Worm (Caenorhabditis elegans) whole organism, young adult: ENCODE measurements around the gene sup-36.
A peak's percentile ranks its signal among the peaks of the same experiment; 100 is the strongest.

ENCODE experiments used
- B0019.2 ChIP-seq: fragments of 200-800 bp; sonication (Bioruptor generic); conservative IDR thresholded peaks from 2 replicates; pipeline ENCODE4 v1.3.6; 2022; ENCODE audit warnings: missing genetic modification reagents, missing genetic modification characterization, missing compliant biosample characterization
- B0261.1 ChIP-seq: sonication (generic microtip); optimal IDR thresholded peaks from 2 replicates; lab custom pipeline; 2016; ENCODE audit warnings: mild to moderate bottlenecking, missing genetic modification characterization, moderate library complexity, missing compliant biosample characterization
- F37B4.10 ChIP-seq: fragments of 200-800 bp; sonication (Bioruptor generic); IDR thresholded peaks from 2 replicates; pipeline ENCODE4 v1.3.6; 2022; ENCODE audit warnings: missing genetic modification characterization, missing compliant biosample characterization
- F39B2.1 ChIP-seq: fragments of 200-800 bp; sonication (Bioruptor generic); IDR thresholded peaks from 2 replicates; pipeline ENCODE4 v1.3.6; 2022; ENCODE audit warnings: missing genetic modification reagents, missing genetic modification characterization, missing compliant biosample characterization
- F52B5.7 ChIP-seq: sonication (generic microtip); optimal IDR thresholded peaks from 2 replicates; lab custom pipeline; 2016; ENCODE audit warnings: mild to moderate bottlenecking, missing genetic modification characterization, missing compliant biosample characterization
- F57C9.4 ChIP-seq: sonication (generic microtip); optimal IDR thresholded peaks from 2 replicates; lab custom pipeline; 2017; ENCODE audit warnings: mild to moderate bottlenecking, missing genetic modification characterization, missing compliant biosample characterization
- ama-1 ChIP-seq, 3 experiments: fragments of 150-350 bp in 1 of 3; sonication (generic microtip) in 2 of 3; optimal IDR thresholded peaks; 2 replicates each; lab custom pipeline; 2014 to 2018; ENCODE audit warnings: missing biosample characterization in 2 of 3, missing genetic modification characterization in 2 of 3, missing genetic modification reagents in 2 of 3
- athp-1 ChIP-seq: sonication (generic microtip); optimal IDR thresholded peaks from 2 replicates; lab custom pipeline; 2017; ENCODE audit warnings: mild to moderate bottlenecking, missing genetic modification characterization, missing compliant biosample characterization
- attf-3 ChIP-seq: fragments of 200-800 bp; sonication (Bioruptor generic); conservative IDR thresholded peaks from 2 replicates; pipeline ENCODE4 v1.3.6; 2022; ENCODE audit warnings: missing genetic modification reagents, missing genetic modification characterization, missing compliant biosample characterization
- attf-5 ChIP-seq: fragments of 200-800 bp; sonication (Bioruptor generic); optimal IDR thresholded peaks from 2 replicates; lab custom pipeline; 2018; ENCODE audit warnings: mild to moderate bottlenecking, missing genetic modification characterization, missing compliant biosample characterization
- ccch-3 ChIP-seq: fragments of 200-800 bp; sonication (Bioruptor generic); optimal IDR thresholded peaks from 2 replicates; lab custom pipeline; 2018; ENCODE audit warnings: mild to moderate bottlenecking, missing genetic modification characterization, missing compliant biosample characterization
- ceh-40 ChIP-seq: fragments of 200-800 bp; sonication (Bioruptor generic); IDR thresholded peaks from 2 replicates; pipeline ENCODE4 v1.3.6; 2022; ENCODE audit warnings: missing genetic modification characterization, missing compliant biosample characterization
- ceh-58 ChIP-seq: fragments of 200-800 bp; sonication (Bioruptor generic); IDR thresholded peaks from 2 replicates; pipeline ENCODE4 v1.3.6; 2022; ENCODE audit warnings: missing genetic modification characterization, missing compliant biosample characterization
- ceh-91 ChIP-seq: fragments of 200-800 bp; sonication (Bioruptor generic); IDR thresholded peaks from 2 replicates; pipeline ENCODE4 v1.3.6; 2022; ENCODE audit warnings: missing genetic modification reagents, missing genetic modification characterization, missing compliant biosample characterization
- chd-7 ChIP-seq: sonication (generic microtip); optimal IDR thresholded peaks from 2 replicates; lab custom pipeline; 2016; ENCODE audit warnings: mild to moderate bottlenecking, missing genetic modification characterization, moderate library complexity, missing compliant biosample characterization
- dox-1 ChIP-seq: fragments of 200-800 bp; sonication (Bioruptor generic); IDR thresholded peaks from 2 replicates; pipeline ENCODE4 v1.3.6; 2022; ENCODE audit warnings: missing genetic modification reagents, missing genetic modification characterization, missing compliant biosample characterization
- efl-1 ChIP-seq: fragments of 150-350 bp; optimal IDR thresholded peaks from 2 replicates; lab custom pipeline; 2014; ENCODE audit warnings: missing biosample characterization, missing genetic modification reagents, missing genetic modification characterization
- ets-4 ChIP-seq: fragments of 200-800 bp; sonication (Bioruptor generic); optimal IDR thresholded peaks from 2 replicates; lab custom pipeline; 2018; ENCODE audit warnings: mild to moderate bottlenecking, missing genetic modification characterization, missing compliant biosample characterization
- him-1 ChIP-seq: sonication (generic microtip); optimal IDR thresholded peaks from 2 replicates; lab custom pipeline; 2016; ENCODE audit warnings: missing genotype, missing genetic modification reagents, missing genetic modification characterization, missing compliant biosample characterization
- hlh-12 ChIP-seq: sonication (generic microtip); optimal IDR thresholded peaks from 2 replicates; lab custom pipeline; 2016; ENCODE audit warnings: missing genetic modification characterization, missing compliant biosample characterization
- lag-1 ChIP-seq: fragments of 200-800 bp; sonication (Bioruptor generic); IDR thresholded peaks from 2 replicates; pipeline ENCODE4 v1.3.6; 2022; ENCODE audit warnings: missing genetic modification reagents, missing genetic modification characterization, missing compliant biosample characterization
- let-526 ChIP-seq: fragments of 200-800 bp; sonication (Bioruptor generic); IDR thresholded peaks from 2 replicates; pipeline ENCODE4 v1.3.6; 2022; ENCODE audit warnings: missing genetic modification reagents, missing genetic modification characterization, missing compliant biosample characterization
- let-607 ChIP-seq, 2 experiments: fragments of 200-800 bp in 1 of 2; sonication (Bioruptor generic) in 1 of 2; sonication (generic microtip) in 1 of 2; optimal IDR thresholded peaks; 2 replicates each; lab custom pipeline; 2016 to 2018; ENCODE audit warnings: mild to moderate bottlenecking in 2 of 2, missing compliant biosample characterization in 2 of 2, missing genetic modification characterization in 2 of 2, moderate library complexity in 2 of 2, missing genotype in 1 of 2
- lsl-1 ChIP-seq: fragments of 200-800 bp; sonication (Bioruptor generic); optimal IDR thresholded peaks from 2 replicates; lab custom pipeline; 2018; ENCODE audit warnings: mild to moderate bottlenecking, missing genetic modification characterization, moderate library complexity, missing compliant biosample characterization
- madf-10 ChIP-seq: sonication (generic microtip); optimal IDR thresholded peaks from 2 replicates; lab custom pipeline; 2016; ENCODE audit warnings: mild to moderate bottlenecking, missing genetic modification characterization, missing compliant biosample characterization
- madf-3 ChIP-seq: fragments of 200-800 bp; sonication (Bioruptor generic); IDR thresholded peaks from 2 replicates; pipeline ENCODE4 v1.3.6; 2022; ENCODE audit warnings: missing genetic modification reagents, missing genetic modification characterization, missing compliant biosample characterization
- madf-6 ChIP-seq: fragments of 200-800 bp; sonication (Bioruptor generic); IDR thresholded peaks from 2 replicates; pipeline ENCODE4 v1.3.6; 2022; ENCODE audit warnings: missing genetic modification reagents, missing genetic modification characterization, missing compliant biosample characterization
- madf-8 ChIP-seq: fragments of 200-800 bp; sonication (Bioruptor generic); conservative IDR thresholded peaks from 2 replicates; pipeline ENCODE4 v1.3.6; 2022; ENCODE audit warnings: missing genetic modification reagents, missing genetic modification characterization, missing compliant biosample characterization
- mcd-1 ChIP-seq: fragments of 200-800 bp; sonication (Bioruptor generic); IDR thresholded peaks from 2 replicates; pipeline ENCODE4 v1.3.6; 2022; ENCODE audit warnings: missing genetic modification reagents, missing genetic modification characterization, missing compliant biosample characterization
- mel-28 ChIP-seq: sonication (generic microtip); optimal IDR thresholded peaks from 2 replicates; lab custom pipeline; 2016; ENCODE audit warnings: borderline replicate concordance, mild to moderate bottlenecking, missing genetic modification characterization, missing compliant biosample characterization
- mxl-1 ChIP-seq: sonication (generic microtip); optimal IDR thresholded peaks from 2 replicates; lab custom pipeline; 2016; ENCODE audit warnings: missing genetic modification characterization, missing compliant biosample characterization
- nfyb-1 ChIP-seq: fragments of 200-800 bp; sonication (Bioruptor generic); IDR thresholded peaks from 2 replicates; pipeline ENCODE4 v1.3.6; 2022; ENCODE audit warnings: missing genetic modification reagents, missing genetic modification characterization, missing compliant biosample characterization
- nhr-179 ChIP-seq: sonication (generic microtip); optimal IDR thresholded peaks from 2 replicates; lab custom pipeline; 2016; ENCODE audit warnings: mild to moderate bottlenecking, missing genetic modification characterization, missing compliant biosample characterization
- nhr-90 ChIP-seq: sonication (generic microtip); optimal IDR thresholded peaks from 2 replicates; lab custom pipeline; 2016; ENCODE audit warnings: missing genotype, mild to moderate bottlenecking, missing genetic modification characterization, missing compliant biosample characterization
- pha-4 ChIP-seq: fragments of 150-350 bp; sonication (generic microtip); optimal IDR thresholded peaks from 2 replicates; lab custom pipeline; 2014; ENCODE audit warnings: missing biosample characterization, missing genetic modification reagents, missing genetic modification characterization
- rcor-1 ChIP-seq: fragments of 200-800 bp; sonication (Bioruptor generic); IDR thresholded peaks from 2 replicates; pipeline ENCODE4 v1.3.6; 2022; ENCODE audit warnings: missing genetic modification reagents, missing genetic modification characterization, missing compliant biosample characterization
- rec-8 ChIP-seq, 2 experiments: sonication (generic microtip); optimal IDR thresholded peaks; 2 replicates each; lab custom pipeline; 2016; ENCODE audit warnings: mild to moderate bottlenecking in 2 of 2, missing genetic modification characterization in 2 of 2, missing genetic modification reagents in 2 of 2, missing genotype in 2 of 2, missing biosample characterization in 1 of 2, missing compliant biosample characterization in 1 of 2, moderate library complexity in 1 of 2
- repo-1 ChIP-seq: sonication (generic microtip); optimal IDR thresholded peaks from 2 replicates; lab custom pipeline; 2017; ENCODE audit warnings: mild to moderate bottlenecking, missing genetic modification characterization, missing compliant biosample characterization
- sdz-38 ChIP-seq: sonication (generic microtip); optimal IDR thresholded peaks from 2 replicates; lab custom pipeline; 2016; ENCODE audit warnings: missing genotype, missing genetic modification characterization, missing compliant biosample characterization
- sea-2 ChIP-seq: fragments of 200-800 bp; sonication (Bioruptor generic); IDR thresholded peaks from 2 replicates; pipeline ENCODE4 v1.3.6; 2022; ENCODE audit warnings: missing genetic modification characterization, missing compliant biosample characterization
- sptf-2 ChIP-seq: fragments of 200-800 bp; sonication (Bioruptor generic); optimal IDR thresholded peaks from 2 replicates; lab custom pipeline; 2018; ENCODE audit warnings: mild to moderate bottlenecking, missing genetic modification characterization, missing compliant biosample characterization
- tbx-9 ChIP-seq: sonication (generic microtip); optimal IDR thresholded peaks from 2 replicates; lab custom pipeline; 2016; ENCODE audit warnings: borderline replicate concordance, missing genetic modification characterization, inconsistent platforms, missing compliant biosample characterization
- unc-130 ChIP-seq: sonication (generic microtip); optimal IDR thresholded peaks from 2 replicates; lab custom pipeline; 2016; ENCODE audit warnings: missing genetic modification reagents, missing genetic modification characterization, missing compliant biosample characterization
- unc-62 ChIP-seq: fragments of 150-350 bp; optimal IDR thresholded peaks from 2 replicates; lab custom pipeline; 2014; ENCODE audit warnings: missing biosample characterization, missing genetic modification reagents, missing genetic modification characterization
- ztf-26 ChIP-seq: sonication (generic microtip); optimal IDR thresholded peaks from 2 replicates; lab custom pipeline; 2017; ENCODE audit warnings: missing genetic modification characterization, missing compliant biosample characterization
- ztf-28 ChIP-seq: fragments of 200-800 bp; sonication (Bioruptor generic); IDR thresholded peaks from 2 replicates; pipeline ENCODE4 v1.3.6; 2022; ENCODE audit warnings: missing genetic modification reagents, missing genetic modification characterization, missing compliant biosample characterization
- ztf-3 ChIP-seq: fragments of 200-800 bp; sonication (Bioruptor generic); optimal IDR thresholded peaks from 2 replicates; lab custom pipeline; 2018; ENCODE audit warnings: mild to moderate bottlenecking, missing genetic modification characterization, missing compliant biosample characterization

Gene sup-36

ce11 chrIV:6556624-6557368 lies 44.7 kb upstream of the sup-36 start, which contains the start of gene try-3 (continued):
- 0 out of 2 replicates have a peak, but pooled peaks have one; percentile 44 for TF ChIP-seq ceh-40 (GFP tag; lab: Robert Waterston, UW)
- TF ChIP-seq ama-1 (optimal IDR thresholded peaks at IDR 0.05; lab: Kevin White, UChicago): no peak
- TF ChIP-seq ama-1 (GFP tag; optimal IDR thresholded peaks at IDR 0.05; lab: Kevin White, UChicago): peak in 1 of 2 experiments; percentile 61
- TF ChIP-seq ets-4 (GFP tag; lab: Kevin White, UChicago): peak; percentile 13
- peak; percentile 18 for TF ChIP-seq ztf-3 (GFP tag; lab: Kevin White, UChicago)
- peak; percentile 73 for TF ChIP-seq madf-6 (GFP tag; lab: Robert Waterston, UW)
- TF ChIP-seq dox-1: peak; percentile 90
- TF ChIP-seq pha-4 (tag; lab: Kevin White, UChicago): no peak
- TF ChIP-seq sdz-38 (tag; lab: Kevin White, UChicago): no peak
- TF ChIP-seq ceh-91 (GFP tag; lab: Robert Waterston, UW): peak; percentile 47
- peak; percentile 42 for TF ChIP-seq mel-28 (tag; lab: Kevin White, UChicago)
- peak; percentile 75 for TF ChIP-seq F52B5.7
- TF ChIP-seq sptf-2: peak; percentile 61
- TF ChIP-seq B0261.1: peak; percentile 89
- TF ChIP-seq efl-1 (GFP tag; lab: Kevin White, UChicago): no peak
- TF ChIP-seq hlh-12 (tag; lab: Kevin White, UChicago): no peak
- peak; percentile 82 for TF ChIP-seq mcd-1 (GFP tag; lab: Robert Waterston, UW)
- TF ChIP-seq madf-10: peak; percentile 51
- TF ChIP-seq rec-8 (tag; optimal IDR thresholded peaks at IDR 0.05; lab: Kevin White, UChicago): peak; percentile 18 to 46
- TF ChIP-seq lsl-1 (GFP tag; lab: Kevin White, UChicago): peak; percentile 32
- peak; percentile 78; the same call in 1 of the 2 replicates for TF ChIP-seq madf-3 (GFP tag; lab: Robert Waterston, UW)
- 0 out of 2 replicates have a peak, but pooled peaks have one; percentile 68 for TF ChIP-seq ceh-58
- no peak for TF ChIP-seq tbx-9 (tag; lab: Kevin White, UChicago)
- no peak for TF ChIP-seq nhr-179 (tag; lab: Kevin White, UChicago)
- peak; percentile 94 for TF ChIP-seq him-1 (tag; lab: Kevin White, UChicago)
- peak; percentile 54 for TF ChIP-seq attf-5 (GFP tag; lab: Kevin White, UChicago)
- TF ChIP-seq unc-130 (GFP tag; lab: Kevin White, UChicago): no peak
- peak; percentile 42 for TF ChIP-seq madf-8 (GFP tag; lab: Robert Waterston, UW)
- TF ChIP-seq ztf-26 (tag; lab: Kevin White, UChicago): peak; percentile 42
- no peak; the same call in 1 of the 2 replicates for TF ChIP-seq attf-3 (GFP tag; lab: Robert Waterston, UW)
- TF ChIP-seq repo-1: no peak
- TF ChIP-seq F57C9.4 (tag; lab: Kevin White, UChicago): peak; percentile 42
- peak; percentile 45 for TF ChIP-seq chd-7 (tag; lab: Kevin White, UChicago)
- peak; percentile 50; the same call in 1 of the 2 replicates for TF ChIP-seq B0019.2
- TF ChIP-seq lag-1 (GFP tag; lab: Robert Waterston, UW): no peak
- peak; percentile 80 for TF ChIP-seq nfyb-1 (GFP tag; lab: Robert Waterston, UW)
- TF ChIP-seq mxl-1 (tag; lab: Kevin White, UChicago): peak; percentile 54
- TF ChIP-seq ccch-3: no peak
- 0 out of 2 replicates have a peak, but pooled peaks have one; percentile 48 for TF ChIP-seq ztf-28 (GFP tag; lab: Robert Waterston, UW)
- 0 out of 2 replicates have a peak, but pooled peaks have one; percentile 59 for TF ChIP-seq F37B4.10
- no peak for TF ChIP-seq F39B2.1 (GFP tag; lab: Robert Waterston, UW)
- 0 out of 2 replicates have a peak, but pooled peaks have one; percentile 8 for TF ChIP-seq let-526 (GFP tag; lab: Robert Waterston, UW)
- peak; percentile 68 for TF ChIP-seq rcor-1
- peak; percentile 71 for TF ChIP-seq nhr-90
- TF ChIP-seq unc-62: no peak
- TF ChIP-seq let-607 (tag; optimal IDR thresholded peaks at IDR 0.05; lab: Kevin White, UChicago): peak in 1 of 2 experiments; percentile 42
- peak; percentile 65 for TF ChIP-seq athp-1 (tag; lab: Kevin White, UChicago)
- no peak for TF ChIP-seq sea-2 (GFP tag; lab: Robert Waterston, UW)
